Worm (Caenorhabditis elegans) whole organism, young adult: ENCODE results near the gene ZC155.2.

Source experiments
- B0019.2 ChIP-seq: fragments of 200-800 bp; sonication (Bioruptor generic); conservative IDR thresholded peaks from 2 replicates; pipeline ENCODE4 v1.3.6; 2022; ENCODE audit warnings: missing genetic modification reagents, missing genetic modification characterization, missing compliant biosample characterization
- C17E4.6 ChIP-seq: fragments of 200-800 bp; sonication (Bioruptor generic); IDR thresholded peaks from 2 replicates; pipeline ENCODE4 v1.3.6; 2022; ENCODE audit warnings: missing genetic modification reagents, missing genetic modification characterization, missing compliant biosample characterization
- D2030.7 ChIP-seq: fragments of 200-800 bp; sonication (Bioruptor generic); IDR thresholded peaks from 2 replicates; pipeline ENCODE4 v1.3.6; 2022; ENCODE audit warnings: missing genetic modification reagents, missing genetic modification characterization, missing compliant biosample characterization
- F22D6.2 ChIP-seq: sonication (generic microtip); optimal IDR thresholded peaks from 2 replicates; lab custom pipeline; 2016; ENCODE audit warnings: mild to moderate bottlenecking, missing genetic modification characterization, missing compliant biosample characterization
- F23B12.7 ChIP-seq: sonication (generic microtip); optimal IDR thresholded peaks from 2 replicates; lab custom pipeline; 2017; ENCODE audit warnings: missing genetic modification characterization, mild to moderate bottlenecking, missing compliant biosample characterization, antibody characterized with exemption, moderate library complexity; ENCODE audit not compliant: insufficient read depth
- F33H1.4 ChIP-seq: fragments of 200-800 bp; sonication (Bioruptor generic); IDR thresholded peaks from 2 replicates; pipeline ENCODE4 v1.3.6; 2022; ENCODE audit warnings: missing genetic modification reagents, missing genetic modification characterization, missing compliant biosample characterization
- F37B4.10 ChIP-seq: fragments of 200-800 bp; sonication (Bioruptor generic); IDR thresholded peaks from 2 replicates; pipeline ENCODE4 v1.3.6; 2022; ENCODE audit warnings: missing genetic modification characterization, missing compliant biosample characterization
- F39B2.1 ChIP-seq: fragments of 200-800 bp; sonication (Bioruptor generic); IDR thresholded peaks from 2 replicates; pipeline ENCODE4 v1.3.6; 2022; ENCODE audit warnings: missing genetic modification reagents, missing genetic modification characterization, missing compliant biosample characterization
- F55B11.4 ChIP-seq: sonication (generic microtip); optimal IDR thresholded peaks from 2 replicates; lab custom pipeline; 2016; ENCODE audit warnings: missing compliant biosample characterization, missing genetic modification characterization, borderline replicate concordance; ENCODE audit not compliant: insufficient read depth
- F57C9.4 ChIP-seq: sonication (generic microtip); optimal IDR thresholded peaks from 2 replicates; lab custom pipeline; 2017; ENCODE audit warnings: mild to moderate bottlenecking, missing genetic modification characterization, missing compliant biosample characterization
- T26A5.8 ChIP-seq: sonication (generic microtip); optimal IDR thresholded peaks from 2 replicates; lab custom pipeline; 2016; ENCODE audit warnings: missing genetic modification characterization, missing compliant biosample characterization
- Y53F4B.3 ChIP-seq: fragments of 200-800 bp; sonication (Bioruptor generic); IDR thresholded peaks from 2 replicates; pipeline ENCODE4 v1.3.6; 2022; ENCODE audit warnings: missing genetic modification reagents, missing genetic modification characterization, missing compliant biosample characterization
- Y79H2A.3 ChIP-seq: fragments of 200-800 bp; sonication (Bioruptor generic); conservative IDR thresholded peaks from 2 replicates; pipeline ENCODE4 v1.3.6; 2022; ENCODE audit warnings: missing genetic modification reagents, missing genetic modification characterization, missing compliant biosample characterization
- atf-7 ChIP-seq: sonication (generic microtip); optimal IDR thresholded peaks from 2 replicates; lab custom pipeline; 2017; ENCODE audit warnings: mild to moderate bottlenecking, missing genetic modification characterization, missing compliant biosample characterization
- attf-3 ChIP-seq: fragments of 200-800 bp; sonication (Bioruptor generic); conservative IDR thresholded peaks from 2 replicates; pipeline ENCODE4 v1.3.6; 2022; ENCODE audit warnings: missing genetic modification reagents, missing genetic modification characterization, missing compliant biosample characterization
- attf-5 ChIP-seq: fragments of 200-800 bp; sonication (Bioruptor generic); optimal IDR thresholded peaks from 2 replicates; lab custom pipeline; 2018; ENCODE audit warnings: mild to moderate bottlenecking, missing genetic modification characterization, missing compliant biosample characterization
- attf-6 ChIP-seq: fragments of 200-800 bp; sonication (Bioruptor generic); IDR thresholded peaks from 2 replicates; pipeline ENCODE4 v1.3.6; 2022; ENCODE audit warnings: missing genetic modification reagents, missing genetic modification characterization, missing compliant biosample characterization
- bed-1 ChIP-seq: fragments of 200-800 bp; sonication (Bioruptor generic); IDR thresholded peaks from 2 replicates; pipeline ENCODE4 v1.3.6; 2022; ENCODE audit warnings: missing genetic modification reagents, missing genetic modification characterization, missing compliant biosample characterization
- bed-2 ChIP-seq: fragments of 200-800 bp; sonication (Bioruptor generic); IDR thresholded peaks from 2 replicates; pipeline ENCODE4 v1.3.6; 2022; ENCODE audit warnings: missing genetic modification reagents, missing genetic modification characterization, missing compliant biosample characterization
- ccch-3 ChIP-seq: fragments of 200-800 bp; sonication (Bioruptor generic); optimal IDR thresholded peaks from 2 replicates; lab custom pipeline; 2018; ENCODE audit warnings: mild to moderate bottlenecking, missing genetic modification characterization, missing compliant biosample characterization
- ceh-27 ChIP-seq: fragments of 200-800 bp; sonication (Bioruptor generic); optimal IDR thresholded peaks from 2 replicates; lab custom pipeline; 2018; ENCODE audit warnings: mild to moderate bottlenecking, missing genetic modification characterization, moderate library complexity, missing compliant biosample characterization
- ceh-40 ChIP-seq: fragments of 200-800 bp; sonication (Bioruptor generic); IDR thresholded peaks from 2 replicates; pipeline ENCODE4 v1.3.6; 2022; ENCODE audit warnings: missing genetic modification characterization, missing compliant biosample characterization
- ceh-79 ChIP-seq: sonication (generic microtip); optimal IDR thresholded peaks from 2 replicates; lab custom pipeline; 2017; ENCODE audit warnings: mild to moderate bottlenecking, missing genetic modification characterization, missing compliant biosample characterization
- chd-7 ChIP-seq: sonication (generic microtip); optimal IDR thresholded peaks from 2 replicates; lab custom pipeline; 2016; ENCODE audit warnings: mild to moderate bottlenecking, missing genetic modification characterization, moderate library complexity, missing compliant biosample characterization
- dpl-1 ChIP-seq: fragments of 150-350 bp; optimal IDR thresholded peaks from 2 replicates; lab custom pipeline; 2014; ENCODE audit warnings: missing biosample characterization, missing genetic modification reagents, missing genetic modification characterization
- egrh-3 ChIP-seq: fragments of 200-800 bp; sonication (Bioruptor generic); IDR thresholded peaks from 2 replicates; pipeline ENCODE4 v1.3.6; 2022; ENCODE audit warnings: missing genetic modification reagents, missing genetic modification characterization, missing compliant biosample characterization
- gei-17 ChIP-seq: fragments of 200-800 bp; sonication (Bioruptor generic); optimal IDR thresholded peaks from 2 replicates; lab custom pipeline; 2018; ENCODE audit warnings: mild to moderate bottlenecking, missing genetic modification characterization, missing compliant biosample characterization
- him-1 ChIP-seq: sonication (generic microtip); optimal IDR thresholded peaks from 2 replicates; lab custom pipeline; 2016; ENCODE audit warnings: missing genotype, missing genetic modification reagents, missing genetic modification characterization, missing compliant biosample characterization
- hlh-12 ChIP-seq: sonication (generic microtip); optimal IDR thresholded peaks from 2 replicates; lab custom pipeline; 2016; ENCODE audit warnings: missing genetic modification characterization, missing compliant biosample characterization
- hlh-26 ChIP-seq: fragments of 200-800 bp; sonication (Bioruptor generic); conservative IDR thresholded peaks from 2 replicates; pipeline ENCODE4 v1.3.6; 2022; ENCODE audit warnings: missing genetic modification reagents, missing genetic modification characterization, missing compliant biosample characterization
- hsf-1 ChIP-seq: fragments of 200-800 bp; sonication (Bioruptor generic); IDR thresholded peaks from 2 replicates; pipeline ENCODE4 v1.3.6; 2022; ENCODE audit warnings: missing genetic modification reagents, missing genetic modification characterization, missing compliant biosample characterization
- let-526 ChIP-seq: fragments of 200-800 bp; sonication (Bioruptor generic); IDR thresholded peaks from 2 replicates; pipeline ENCODE4 v1.3.6; 2022; ENCODE audit warnings: missing genetic modification reagents, missing genetic modification characterization, missing compliant biosample characterization
- lin-26 ChIP-seq: fragments of 200-800 bp; sonication (Bioruptor generic); IDR thresholded peaks from 2 replicates; pipeline ENCODE4 v1.3.6; 2022; ENCODE audit warnings: missing genetic modification reagents, missing genetic modification characterization, missing compliant biosample characterization
- lir-1 ChIP-seq: fragments of 200-800 bp; sonication (Bioruptor generic); conservative IDR thresholded peaks from 2 replicates; pipeline ENCODE4 v1.3.6; 2022; ENCODE audit warnings: missing genetic modification reagents, missing genetic modification characterization, missing compliant biosample characterization
- madf-10 ChIP-seq: sonication (generic microtip); optimal IDR thresholded peaks from 2 replicates; lab custom pipeline; 2016; ENCODE audit warnings: mild to moderate bottlenecking, missing genetic modification characterization, missing compliant biosample characterization
- madf-3 ChIP-seq: fragments of 200-800 bp; sonication (Bioruptor generic); IDR thresholded peaks from 2 replicates; pipeline ENCODE4 v1.3.6; 2022; ENCODE audit warnings: missing genetic modification reagents, missing genetic modification characterization, missing compliant biosample characterization
- mel-28 ChIP-seq: sonication (generic microtip); optimal IDR thresholded peaks from 2 replicates; lab custom pipeline; 2016; ENCODE audit warnings: borderline replicate concordance, mild to moderate bottlenecking, missing genetic modification characterization, missing compliant biosample characterization
- mes-4 ChIP-seq: sonication (generic microtip); optimal IDR thresholded peaks from 2 replicates; lab custom pipeline; 2016; ENCODE audit warnings: missing genotype, missing genetic modification characterization, missing compliant biosample characterization
- rec-8 ChIP-seq, 2 experiments: sonication (generic microtip); optimal IDR thresholded peaks; 2 replicates each; lab custom pipeline; 2016; ENCODE audit warnings: mild to moderate bottlenecking in 2 of 2, missing genetic modification characterization in 2 of 2, missing genetic modification reagents in 2 of 2, missing genotype in 2 of 2, missing biosample characterization in 1 of 2, missing compliant biosample characterization in 1 of 2, moderate library complexity in 1 of 2
- repo-1 ChIP-seq: sonication (generic microtip); optimal IDR thresholded peaks from 2 replicates; lab custom pipeline; 2017; ENCODE audit warnings: mild to moderate bottlenecking, missing genetic modification characterization, missing compliant biosample characterization
- sea-2 ChIP-seq: fragments of 200-800 bp; sonication (Bioruptor generic); IDR thresholded peaks from 2 replicates; pipeline ENCODE4 v1.3.6; 2022; ENCODE audit warnings: missing genetic modification characterization, missing compliant biosample characterization
- snpc-4 ChIP-seq, 5 experiments: fragments of 150-350 bp in 1 of 5; sonication (generic microtip) in 4 of 5; optimal IDR thresholded peaks; 2 replicates each; lab custom pipeline; 2014 to 2018; ENCODE audit warnings: missing genetic modification characterization in 5 of 5, missing biosample characterization in 3 of 5, antibody characterized with exemption in 2 of 5, mild to moderate bottlenecking in 2 of 5, missing compliant biosample characterization in 2 of 5, missing genotype in 2 of 5, moderate library complexity in 2 of 5, missing genetic modification reagents in 1 of 5
- sptf-2 ChIP-seq: fragments of 200-800 bp; sonication (Bioruptor generic); optimal IDR thresholded peaks from 2 replicates; lab custom pipeline; 2018; ENCODE audit warnings: mild to moderate bottlenecking, missing genetic modification characterization, missing compliant biosample characterization
- tbx-9 ChIP-seq: sonication (generic microtip); optimal IDR thresholded peaks from 2 replicates; lab custom pipeline; 2016; ENCODE audit warnings: borderline replicate concordance, missing genetic modification characterization, inconsistent platforms, missing compliant biosample characterization
- unc-130 ChIP-seq: sonication (generic microtip); optimal IDR thresholded peaks from 2 replicates; lab custom pipeline; 2016; ENCODE audit warnings: missing genetic modification reagents, missing genetic modification characterization, missing compliant biosample characterization
- ztf-18 ChIP-seq: sonication (generic microtip); optimal IDR thresholded peaks from 2 replicates; lab custom pipeline; 2016; ENCODE audit warnings: missing genotype, mild to moderate bottlenecking, missing genetic modification characterization, missing compliant biosample characterization
- ztf-26 ChIP-seq: sonication (generic microtip); optimal IDR thresholded peaks from 2 replicates; lab custom pipeline; 2017; ENCODE audit warnings: missing genetic modification characterization, missing compliant biosample characterization
- ztf-28 ChIP-seq: fragments of 200-800 bp; sonication (Bioruptor generic); IDR thresholded peaks from 2 replicates; pipeline ENCODE4 v1.3.6; 2022; ENCODE audit warnings: missing genetic modification reagents, missing genetic modification characterization, missing compliant biosample characterization

Gene ZC155.2

DNA sequence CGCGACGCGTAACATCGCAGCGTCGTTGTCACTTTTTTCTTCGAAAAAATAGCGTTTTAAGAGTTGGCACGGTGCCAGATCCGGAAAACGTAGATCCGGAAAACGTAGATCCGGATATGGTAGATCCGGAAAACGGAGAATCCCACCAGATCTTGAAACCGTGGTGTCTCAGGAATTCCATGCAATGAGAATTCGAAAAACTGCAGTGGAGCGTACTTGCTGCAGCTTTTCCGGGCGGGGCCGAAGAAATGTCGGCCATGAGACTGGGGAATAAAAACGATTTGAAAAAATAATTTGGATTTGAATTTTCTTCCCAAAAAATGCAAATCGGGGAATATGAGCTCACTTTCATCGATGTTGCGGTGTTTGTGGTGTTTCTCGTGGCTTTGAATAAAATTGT lies 46.3 kb upstream of the ZC155.2 start, which contains the start of gene K10D2.5 (continued):
- TF ChIP-seq sea-2 (GFP tag; lab: Robert Waterston, UW) (no peak), ztf-28 (GFP tag; lab: Robert Waterston, UW) (peak; percentile 99), hlh-12 (tag; lab: Kevin White, UChicago) (no peak), ccch-3 (peak; percentile 95), ztf-26 (peak; percentile 25), dpl-1 (peak; percentile 77), mel-28 (tag; lab: Kevin White, UChicago) (peak; percentile 31), gei-17 (GFP tag; lab: Kevin White, UChicago) (no peak), F57C9.4 (tag; lab: Kevin White, UChicago) (no peak), snpc-4 (GFP tag; optimal IDR thresholded peaks at IDR 0.05; lab: Kevin White, UChicago) (no peak), snpc-4 (tag; optimal IDR thresholded peaks at IDR 0.05; lab: Kevin White, UChicago) (peak; percentile 39 to 80 (median 68)), F55B11.4 (tag; lab: Kevin White, UChicago) (no peak), C17E4.6 (peak; percentile 92), tbx-9 (tag; lab: Kevin White, UChicago) (no peak), rec-8 (tag; optimal IDR thresholded peaks at IDR 0.05; lab: Kevin White, UChicago) (peak; percentile 89), unc-130 (peak; percentile 98), chd-7 (tag; lab: Kevin White, UChicago) (peak; percentile 78), let-526 (GFP tag; lab: Robert Waterston, UW) (peak; percentile 96), ztf-18 (tag; lab: Kevin White, UChicago) (peak; percentile 82), B0019.2 (GFP tag; lab: Robert Waterston, UW) (peak; percentile 96), F39B2.1 (peak; percentile 77; the same call in 1 of the 2 replicates), madf-10 (tag; lab: Kevin White, UChicago) (peak; percentile 92), atf-7 (tag; lab: Kevin White, UChicago) (peak; percentile 55), repo-1 (tag; lab: Kevin White, UChicago) (no peak), bed-1 (GFP tag; lab: Robert Waterston, UW) (0 out of 2 replicates have a peak, but pooled peaks have one; percentile 21), F23B12.7 (peak; percentile 85), attf-5 (GFP tag; lab: Kevin White, UChicago) (peak; percentile 99), madf-3 (GFP tag; lab: Robert Waterston, UW) (peak; percentile 92), F33H1.4 (GFP tag; lab: Robert Waterston, UW) (peak; percentile 83), T26A5.8 (no peak), F22D6.2 (tag; lab: Kevin White, UChicago) (peak; percentile 73), F37B4.10 (GFP tag; lab: Robert Waterston, UW) (no peak), attf-6 (peak; percentile 75), attf-3 (GFP tag; lab: Robert Waterston, UW) (peak; percentile 85), egrh-3 (GFP tag; lab: Robert Waterston, UW) (peak; percentile 91), hsf-1 (peak; percentile 87), D2030.7 (peak; percentile 99), hlh-26 (no peak), mes-4 (tag; lab: Kevin White, UChicago) (no peak), sptf-2 (GFP tag; lab: Kevin White, UChicago) (peak; percentile 66), him-1 (tag; lab: Kevin White, UChicago) (peak; percentile 8), Y53F4B.3 (peak; percentile 86), ceh-27 (GFP tag; lab: Kevin White, UChicago) (peak; percentile 99), bed-2 (GFP tag; lab: Robert Waterston, UW) (peak; percentile 98), ceh-40 (GFP tag; lab: Robert Waterston, UW) (peak; percentile 91), lin-26 (GFP tag; lab: Robert Waterston, UW) (peak; percentile 81), lir-1 (GFP tag; lab: Robert Waterston, UW) (peak; percentile 98), ceh-79 (tag; lab: Kevin White, UChicago) (no peak), Y79H2A.3 (GFP tag; lab: Robert Waterston, UW) (peak; percentile 87)
